Fruit fly (Drosophila melanogaster) Kc167 (cell line): Measurements from ENCODE around the gene Syx7.

Source experiments
- Myc ChIP-seq: fragments of >200 bp; optimal IDR thresholded peaks from 2 replicates; lab custom pipeline; 2017; ENCODE audit warnings: missing external identifiers
- Sin3A ChIP-seq: fragments of >200 bp; optimal IDR thresholded peaks from 2 replicates; lab custom pipeline; 2018; ENCODE audit warnings: missing external identifiers
- insv ChIP-seq: fragments of >200 bp; optimal IDR thresholded peaks from 3 replicates; lab custom pipeline; 2018; ENCODE audit warnings: missing external identifiers
- psq ChIP-seq: fragments of >200 bp; optimal IDR thresholded peaks from 2 replicates; lab custom pipeline; 2017; ENCODE audit warnings: missing external identifiers
- ttk ChIP-seq: sonication (Bioruptor generic); optimal IDR thresholded peaks from 2 replicates; lab custom pipeline; 2017; ENCODE audit warnings: missing external identifiers

dm6 chr3L:21416921-21417447 is 28.6 kb upstream of the Syx7 start:
- TF ChIP-seq insv (lab: Kevin White, UChicago) (no peak), Myc (lab: Kevin White, UChicago) (no peak), psq (no peak), Sin3A (lab: Kevin White, UChicago) (no peak), ttk (no peak)
